Fruit fly (Drosophila melanogaster) whole organism: ENCODE results near the gene CG18130.

Source experiments
- CG8478 ChIP-seq: fragments of >200 bp; optimal IDR thresholded peaks from 2 replicates; lab custom pipeline; 2018; ENCODE audit warnings: inconsistent platforms
- EcR ChIP-seq, 2 experiments: fragments of >200 bp; optimal IDR thresholded peaks; 2 replicates each; lab custom pipeline; 2017; ENCODE audit warnings: missing biosample characterization in 2 of 2, missing genetic modification characterization in 2 of 2, missing genetic modification reagents in 2 of 2
- psq ChIP-seq: fragments of >200 bp; optimal IDR thresholded peaks from 2 replicates; lab custom pipeline; 2017
- usp ChIP-seq: fragments of >200 bp; optimal IDR thresholded peaks from 2 replicates; lab custom pipeline; 2017; ENCODE audit warnings: missing biosample characterization, missing genetic modification characterization, mixed read lengths

dm6 chrX:12001005-12001404 lies 8.4 kb upstream of the CG18130 start:
- no peak for TF ChIP-seq usp (GFP tag; lab: Kevin White, UChicago)
- no peak for TF ChIP-seq psq
- no peak for TF ChIP-seq EcR (GFP tag; optimal IDR thresholded peaks at IDR 0.05; lab: Kevin White, UChicago)
- TF ChIP-seq CG8478 (lab: Kevin White, UChicago) = no peak
